Fruit fly (Drosophila melanogaster) whole organism, embryonic: ENCODE results near the gene CG9932.

Experiments used
- BtbVII ChIP-seq: fragments of 200-800 bp; sonication (Bioruptor generic); optimal IDR thresholded peaks from 3 replicates; lab custom pipeline; 2017; ENCODE audit warnings: missing biosample characterization, mild to moderate bottlenecking, missing genetic modification characterization
- CG10147 ChIP-seq: fragments of 200-800 bp; sonication (Bioruptor generic); optimal IDR thresholded peaks from 2 replicates; lab custom pipeline; 2019; ENCODE audit warnings: missing biosample characterization, mild to moderate bottlenecking, missing genetic modification characterization, moderate library complexity
- CG10209 ChIP-seq: fragments of 200-800 bp; sonication (Bioruptor generic); optimal IDR thresholded peaks from 3 replicates; lab custom pipeline; 2017; ENCODE audit warnings: missing biosample characterization, mild to moderate bottlenecking, missing genetic modification characterization, missing genetic modification reagents
- CG10543 ChIP-seq: fragments of 200-800 bp; sonication (Bioruptor generic); optimal IDR thresholded peaks from 3 replicates; lab custom pipeline; 2017; ENCODE audit warnings: missing biosample characterization, mild to moderate bottlenecking, missing genetic modification characterization, moderate library complexity
- CG14667 ChIP-seq: fragments of 200-800 bp; sonication (Bioruptor generic); IDR thresholded peaks from 2 replicates; pipeline ENCODE4 v1.3.6; 2022; ENCODE audit warnings: missing biosample characterization, missing genetic modification characterization
- CG14710 ChIP-seq: fragments of 200-800 bp; sonication (Bioruptor generic); optimal IDR thresholded peaks from 3 replicates; lab custom pipeline; 2019; ENCODE audit warnings: missing biosample characterization, mild to moderate bottlenecking, missing genetic modification characterization, moderate library complexity
- CG15011 ChIP-seq: fragments of 200-800 bp; sonication (Bioruptor generic); optimal IDR thresholded peaks from 3 replicates; lab custom pipeline; 2018; ENCODE audit warnings: missing biosample characterization, mild to moderate bottlenecking, missing genetic modification characterization
- CG15073 ChIP-seq: fragments of 200-800 bp; sonication (Bioruptor generic); optimal IDR thresholded peaks from 2 replicates; lab custom pipeline; 2016; ENCODE audit warnings: missing biosample characterization, missing genetic modification characterization
- CG15269 ChIP-seq: fragments of 200-800 bp; sonication (Bioruptor generic); optimal IDR thresholded peaks from 2 replicates; lab custom pipeline; 2018; ENCODE audit warnings: missing biosample characterization, mild to moderate bottlenecking, missing genetic modification characterization, moderate library complexity
- CG17359 ChIP-seq: fragments of 200-800 bp; sonication (Bioruptor generic); optimal IDR thresholded peaks from 3 replicates; lab custom pipeline; 2018; ENCODE audit warnings: missing biosample characterization, mild to moderate bottlenecking, missing genetic modification characterization, moderate library complexity
- CG2889 ChIP-seq: fragments of 200-800 bp; sonication (Bioruptor generic); IDR thresholded peaks from 3 replicates; pipeline ENCODE4 v1.3.6; 2022; ENCODE audit warnings: missing biosample characterization, missing genetic modification characterization
- CG32532 ChIP-seq: fragments of 200-800 bp; sonication (Bioruptor generic); IDR thresholded peaks from 2 replicates; pipeline ENCODE4 v1.3.6; 2022; ENCODE audit warnings: missing biosample characterization, missing genetic modification characterization
- CG3407 ChIP-seq: fragments of 200-800 bp; sonication (Bioruptor generic); optimal IDR thresholded peaks from 2 replicates; lab custom pipeline; 2018; ENCODE audit warnings: missing biosample characterization, mild to moderate bottlenecking, missing genetic modification characterization
- CG3726 ChIP-seq: fragments of 200-800 bp; sonication (Bioruptor generic); IDR thresholded peaks from 3 replicates; pipeline ENCODE4, ENCODE4 v1.3.6; 2022; ENCODE audit warnings: missing biosample characterization, missing genetic modification characterization
- CG3847 ChIP-seq: fragments of 200-800 bp; sonication (Bioruptor generic); IDR thresholded peaks from 2 replicates; pipeline ENCODE4 v1.3.6; 2022; ENCODE audit warnings: missing biosample characterization, missing genetic modification characterization
- CG3995 ChIP-seq: fragments of 200-800 bp; sonication (Bioruptor generic); optimal IDR thresholded peaks from 3 replicates; lab custom pipeline; 2016; ENCODE audit warnings: missing biosample characterization, missing genetic modification characterization
- CG6689 ChIP-seq: fragments of 200-800 bp; sonication (Bioruptor generic); IDR thresholded peaks from 2 replicates; pipeline ENCODE4 v1.3.6; 2022; ENCODE audit warnings: missing biosample characterization, missing genetic modification characterization
- CG6813 ChIP-seq: fragments of 200-800 bp; sonication (Bioruptor generic); optimal IDR thresholded peaks from 2 replicates; lab custom pipeline; 2017; ENCODE audit warnings: missing biosample characterization, missing genetic modification characterization, mild to moderate bottlenecking, moderate library complexity, missing genetic modification reagents
- CG7786 ChIP-seq: fragments of 200-800 bp; sonication (Bioruptor generic); optimal IDR thresholded peaks from 2 replicates; lab custom pipeline; 2016; ENCODE audit warnings: missing biosample characterization, missing genetic modification characterization
- CG8765 ChIP-seq: fragments of 200-800 bp; sonication (Bioruptor generic); IDR thresholded peaks from 2 replicates; pipeline ENCODE4 v1.3.6; 2022; ENCODE audit warnings: missing biosample characterization, missing genetic modification characterization
- CG8944 ChIP-seq: fragments of 200-800 bp; sonication (Bioruptor generic); optimal IDR thresholded peaks from 3 replicates; lab custom pipeline; 2016; ENCODE audit warnings: missing biosample characterization, missing genetic modification characterization
- Chrac-16 ChIP-seq: fragments of 200-800 bp; sonication (Bioruptor generic); optimal IDR thresholded peaks from 3 replicates; lab custom pipeline; 2016; ENCODE audit warnings: missing biosample characterization, missing genetic modification characterization
- Dbx ChIP-seq: fragments of 200-800 bp; sonication (Bioruptor generic); IDR thresholded peaks from 3 replicates; pipeline ENCODE4 v1.3.6; 2022; ENCODE audit warnings: missing biosample characterization, missing genetic modification characterization
- Dip2 ChIP-seq: fragments of 200-800 bp; sonication (Bioruptor generic); IDR thresholded peaks from 2 replicates; pipeline ENCODE4 v1.3.6; 2022; ENCODE audit warnings: missing biosample characterization, missing genetic modification characterization
- E2f1 ChIP-seq: fragments of 200-800 bp; sonication (Bioruptor generic); IDR thresholded peaks from 2 replicates; pipeline ENCODE4 v1.3.6; 2022; ENCODE audit warnings: missing biosample characterization, missing genetic modification characterization
- HLH3B ChIP-seq: fragments of 200-800 bp; sonication (Bioruptor generic); IDR thresholded peaks from 2 replicates; pipeline ENCODE4 v1.3.6; 2022; ENCODE audit warnings: missing biosample characterization, missing genetic modification characterization
- HLH54F ChIP-seq: fragments of 200-800 bp; sonication (Bioruptor generic); optimal IDR thresholded peaks from 3 replicates; lab custom pipeline; 2016; ENCODE audit warnings: missing biosample characterization, missing genetic modification characterization
- Hey ChIP-seq: fragments of 200-800 bp; sonication (Bioruptor generic); optimal IDR thresholded peaks from 3 replicates; lab custom pipeline; 2018; ENCODE audit warnings: missing biosample characterization, mild to moderate bottlenecking, missing genetic modification characterization
- MESR4 ChIP-seq: fragments of 200-800 bp; sonication (Bioruptor generic); optimal IDR thresholded peaks from 2 replicates; lab custom pipeline; 2018; ENCODE audit warnings: missing biosample characterization, mild to moderate bottlenecking, missing genetic modification characterization, moderate library complexity
- Mad ChIP-seq: fragments of 200-800 bp; sonication (Bioruptor generic); optimal IDR thresholded peaks from 2 replicates; lab custom pipeline; 2016; ENCODE audit warnings: missing biosample characterization, missing genetic modification characterization
- Mes4 ChIP-seq: fragments of 200-800 bp; sonication (Bioruptor generic); optimal IDR thresholded peaks from 2 replicates; lab custom pipeline; 2016; ENCODE audit warnings: missing biosample characterization, missing genetic modification characterization
- Usf ChIP-seq: fragments of 200-800 bp; sonication (Bioruptor generic); optimal IDR thresholded peaks from 2 replicates; lab custom pipeline; 2017; ENCODE audit warnings: missing genotype, missing biosample characterization, missing genetic modification characterization
- Xrp1 ChIP-seq: fragments of 200-800 bp; sonication (Bioruptor generic); IDR thresholded peaks from 2 replicates; pipeline ENCODE4 v1.3.6; 2022; ENCODE audit warnings: missing biosample characterization, missing genetic modification characterization
- ac ChIP-seq: fragments of 200-800 bp; sonication (Bioruptor generic); optimal IDR thresholded peaks from 3 replicates; lab custom pipeline; 2017; ENCODE audit warnings: missing biosample characterization, mild to moderate bottlenecking, missing genetic modification characterization
- bowl ChIP-seq: fragments of 200-800 bp; sonication (Bioruptor generic); IDR thresholded peaks from 2 replicates; pipeline ENCODE4 v1.3.6; 2022; ENCODE audit warnings: missing biosample characterization, missing genetic modification characterization
- bsh ChIP-seq, 2 experiments: fragments of 200-800 bp; sonication (Bioruptor generic); optimal IDR thresholded peaks; 2 replicates each; lab custom pipeline; 2017 to 2018; ENCODE audit warnings: mild to moderate bottlenecking in 2 of 2, missing biosample characterization in 2 of 2, missing genetic modification characterization in 2 of 2, moderate library complexity in 1 of 2
- crol ChIP-seq: fragments of 200-800 bp; sonication (Bioruptor generic); IDR thresholded peaks from 2 replicates; pipeline ENCODE4 v1.3.6; 2022; ENCODE audit warnings: missing biosample characterization, missing genetic modification characterization
- en ChIP-seq: fragments of 200-800 bp; sonication (Bioruptor generic); optimal IDR thresholded peaks from 2 replicates; lab custom pipeline; 2016; ENCODE audit warnings: missing biosample characterization, missing genetic modification characterization
- gsb ChIP-seq: fragments of 200-800 bp; sonication (Bioruptor generic); IDR thresholded peaks from 2 replicates; pipeline ENCODE4 v1.3.6; 2022; ENCODE audit warnings: missing biosample characterization, missing genetic modification characterization
- hbn ChIP-seq: fragments of 200-800 bp; sonication (Bioruptor generic); IDR thresholded peaks from 2 replicates; pipeline ENCODE4 v1.3.6; 2022; ENCODE audit warnings: missing biosample characterization, missing genetic modification characterization; ENCODE audit not compliant: partially characterized antibody
- jumu ChIP-seq: fragments of 200-800 bp; sonication (Bioruptor generic); optimal IDR thresholded peaks from 3 replicates; lab custom pipeline; 2016; ENCODE audit warnings: missing biosample characterization, missing genetic modification characterization
- kay ChIP-seq: fragments of 200-800 bp; sonication (Bioruptor generic); optimal IDR thresholded peaks from 2 replicates; lab custom pipeline; 2016; ENCODE audit warnings: missing biosample characterization, missing genetic modification characterization
- klu ChIP-seq: fragments of 200-800 bp; sonication (Bioruptor generic); IDR thresholded peaks from 2 replicates; pipeline ENCODE4 v1.3.6; 2022; ENCODE audit warnings: missing biosample characterization, missing genetic modification characterization
- mam ChIP-seq: fragments of 200-800 bp; sonication (Bioruptor generic); optimal IDR thresholded peaks from 3 replicates; lab custom pipeline; 2016; ENCODE audit warnings: missing biosample characterization, missing genetic modification characterization
- mirr ChIP-seq: fragments of 200-800 bp; sonication (Bioruptor generic); optimal IDR thresholded peaks from 3 replicates; lab custom pipeline; 2018; ENCODE audit warnings: missing biosample characterization, mild to moderate bottlenecking, missing genetic modification characterization
- oc ChIP-seq: fragments of 200-800 bp; sonication (Bioruptor generic); optimal IDR thresholded peaks from 2 replicates; lab custom pipeline; 2018; ENCODE audit warnings: missing biosample characterization, mild to moderate bottlenecking, missing genetic modification characterization, moderate library complexity
- pfk ChIP-seq: fragments of 200-800 bp; sonication (Bioruptor generic); optimal IDR thresholded peaks from 2 replicates; lab custom pipeline; 2018; ENCODE audit warnings: missing biosample characterization, mild to moderate bottlenecking, missing genetic modification characterization, moderate library complexity
- psq ChIP-seq: fragments of 200-800 bp; sonication (Bioruptor generic); optimal IDR thresholded peaks from 2 replicates; lab custom pipeline; 2017; ENCODE audit warnings: missing biosample characterization, missing genetic modification characterization
- pum ChIP-seq: fragments of 200-800 bp; sonication (Bioruptor generic); optimal IDR thresholded peaks from 2 replicates; lab custom pipeline; 2016; ENCODE audit warnings: missing biosample characterization, missing genetic modification characterization
- so ChIP-seq: fragments of 200-800 bp; sonication (Bioruptor generic); IDR thresholded peaks from 3 replicates; pipeline ENCODE4 v1.3.6; 2022; ENCODE audit warnings: missing biosample characterization, missing genetic modification characterization
- wdn ChIP-seq: fragments of 200-800 bp; sonication (Bioruptor generic); IDR thresholded peaks from 2 replicates; pipeline ENCODE4 v1.3.6; 2022; ENCODE audit warnings: missing biosample characterization, missing genetic modification characterization
- zen ChIP-seq: fragments of 200-800 bp; sonication (Bioruptor generic); optimal IDR thresholded peaks from 3 replicates; lab custom pipeline; 2018; ENCODE audit warnings: missing biosample characterization, mild to moderate bottlenecking, missing genetic modification characterization, moderate library complexity

Gene CG9932

dm6 chr2L:13003659-13004058 lies 56.3 kb downstream of the CG9932 start (continued):
- TF ChIP-seq CG14667 (no peak), Dip2 (GFP tag; lab: Robert Waterston, UW) (no peak), HLH3B (no peak), pum (no peak), bowl (0 out of 2 replicates have a peak, but pooled peaks have one; percentile 19), CG10209 (GFP tag; lab: Kevin White, UChicago) (no peak), en (GFP tag; lab: Kevin White, UChicago) (no peak), CG15073 (GFP tag; lab: Kevin White, UChicago) (no peak), E2f1 (GFP tag; lab: Robert Waterston, UW) (no peak), CG3995 (GFP tag; lab: Kevin White, UChicago) (no peak), oc (tag; lab: Kevin White, UChicago) (no peak), Usf (GFP tag; lab: Kevin White, UChicago) (no peak), MESR4 (GFP tag; lab: Kevin White, UChicago) (peak; percentile 80), CG15011 (GFP tag; lab: Kevin White, UChicago) (no peak), so (GFP tag; lab: Robert Waterston, UW) (no peak), Mad (GFP tag; lab: Kevin White, UChicago) (no peak), Dbx (GFP tag; lab: Robert Waterston, UW) (no peak), CG2889 (GFP tag; lab: Robert Waterston, UW) (no peak), CG6813 (GFP tag; lab: Kevin White, UChicago) (no peak), Chrac-16 (no peak), crol (GFP tag; lab: Robert Waterston, UW) (peak; percentile 75), CG15269 (tag; lab: Kevin White, UChicago) (no peak), CG3726 (GFP tag; lab: Robert Waterston, UW) (no peak), jumu (GFP tag; lab: Kevin White, UChicago) (no peak), CG7786 (no peak), CG10147 (GFP tag; lab: Kevin White, UChicago) (no peak), CG8944 (GFP tag; lab: Kevin White, UChicago) (no peak), wdn (GFP tag; lab: Robert Waterston, UW) (no peak), CG8765 (GFP tag; lab: Robert Waterston, UW) (no peak), gsb (GFP tag; lab: Robert Waterston, UW) (no peak), bsh (GFP tag; optimal IDR thresholded peaks at IDR 0.05; lab: Kevin White, UChicago) (no peak), CG17359 (no peak), CG6689 (GFP tag; lab: Robert Waterston, UW) (no peak)
- TF ChIP-seq, all 482 proteins: peak for 12

dm6 chr2L:13000393-13001001 lies 59.4 kb downstream of the CG9932 start, which contains the start of gene Yip1d1:
Yip1d1 (minus strand) TSS chr2L:13000635.
- TF ChIP-seq CG3407 (GFP tag; lab: Kevin White, UChicago) = no peak
- no peak for TF ChIP-seq CG14667
- no peak for TF ChIP-seq pfk
- TF ChIP-seq zen = no peak
- no peak for TF ChIP-seq HLH54F (GFP tag; lab: Kevin White, UChicago)
- TF ChIP-seq bsh (GFP tag; optimal IDR thresholded peaks at IDR 0.05; lab: Kevin White, UChicago) = no peak
- no peak for TF ChIP-seq kay (GFP tag; lab: Kevin White, UChicago)
- TF ChIP-seq ac = no peak
- TF ChIP-seq klu (GFP tag; lab: Robert Waterston, UW) = no peak
- TF ChIP-seq BtbVII (GFP tag; lab: Kevin White, UChicago) = no peak
- peak; percentile 96 for TF ChIP-seq hbn (GFP tag; lab: Robert Waterston, UW)
- TF ChIP-seq mirr = no peak
- no peak for TF ChIP-seq CG10543
- no peak for TF ChIP-seq CG15269 (tag; lab: Kevin White, UChicago)
- peak; percentile 32 for TF ChIP-seq CG14710 (tag; lab: Kevin White, UChicago)
- TF ChIP-seq CG3726 (GFP tag; lab: Robert Waterston, UW) = no peak
- TF ChIP-seq Xrp1 (GFP tag; lab: Robert Waterston, UW) = no peak
- no peak for TF ChIP-seq psq
- TF ChIP-seq mam (GFP tag; lab: Kevin White, UChicago) = no peak
- TF ChIP-seq Mes4 = no peak
- TF ChIP-seq CG3847 = no peak
- no peak for TF ChIP-seq CG32532 (GFP tag; lab: Robert Waterston, UW)
- TF ChIP-seq Hey (tag; lab: Kevin White, UChicago) = no peak
